Fruit fly (Drosophila melanogaster) whole organism, prepupa: ENCODE measurements around the gene CG43391.
"Not testable (repeated sequence)": the region's sequence is repeated elsewhere in the genome, so short reads cannot be mapped to it uniquely, and the experiment has no call there.

Experiments used
- Blimp-1 ChIP-seq: fragments of 200-800 bp; sonication (Bioruptor generic); optimal IDR thresholded peaks from 3 replicates; lab custom pipeline; 2017; ENCODE audit warnings: missing biosample characterization, missing genetic modification characterization, mild to moderate bottlenecking, moderate library complexity, missing genetic modification reagents
- CG10631 ChIP-seq: fragments of 200-800 bp; sonication (Bioruptor generic); optimal IDR thresholded peaks from 2 replicates; lab custom pipeline; 2016; ENCODE audit warnings: missing biosample characterization, missing genetic modification characterization
- CG10669 ChIP-seq: fragments of 200-800 bp; sonication (Bioruptor generic); optimal IDR thresholded peaks from 3 replicates; lab custom pipeline; 2018; ENCODE audit warnings: missing biosample characterization, mild to moderate bottlenecking, missing genetic modification characterization, moderate library complexity
- CG11294 ChIP-seq: fragments of 200-800 bp; sonication (Bioruptor generic); IDR thresholded peaks from 2 replicates; pipeline ENCODE4 v1.3.6; 2022; ENCODE audit warnings: missing biosample characterization, missing genetic modification characterization
- CG11762 ChIP-seq: fragments of 200-800 bp; sonication (Bioruptor generic); optimal IDR thresholded peaks from 3 replicates; lab custom pipeline; 2016; ENCODE audit warnings: missing biosample characterization, missing genetic modification characterization; ENCODE audit not compliant: insufficient read depth
- CG11902 ChIP-seq: fragments of 200-800 bp; sonication (Bioruptor generic); optimal IDR thresholded peaks from 3 replicates; lab custom pipeline; 2016; ENCODE audit warnings: missing biosample characterization, missing genetic modification characterization
- CG15336 ChIP-seq: fragments of 200-800 bp; sonication (Bioruptor generic); IDR thresholded peaks from 2 replicates; pipeline ENCODE4 v1.3.6; 2022; ENCODE audit warnings: missing biosample characterization, missing genetic modification characterization
- CG1621 ChIP-seq: fragments of 200-800 bp; sonication (Bioruptor generic); optimal IDR thresholded peaks from 3 replicates; lab custom pipeline; 2018; ENCODE audit warnings: missing biosample characterization, mild to moderate bottlenecking, missing genetic modification characterization
- CG3032 ChIP-seq: fragments of 200-800 bp; optimal IDR thresholded peaks from 2 replicates; lab custom pipeline; 2019; ENCODE audit warnings: missing biosample characterization, mild to moderate bottlenecking, missing genetic modification characterization, moderate library complexity
- CG31627 ChIP-seq: fragments of 200-800 bp; sonication (Bioruptor generic); optimal IDR thresholded peaks from 3 replicates; lab custom pipeline; 2016; ENCODE audit warnings: missing biosample characterization, missing genetic modification characterization
- CG32006 ChIP-seq: fragments of 200-800 bp; sonication (Bioruptor generic); optimal IDR thresholded peaks from 3 replicates; lab custom pipeline; 2017; ENCODE audit warnings: missing biosample characterization, mild to moderate bottlenecking, missing genetic modification characterization
- CG34406 ChIP-seq: fragments of 200-800 bp; sonication (Bioruptor generic); optimal IDR thresholded peaks from 3 replicates; lab custom pipeline; 2016; ENCODE audit warnings: missing biosample characterization, missing genetic modification characterization
- CG4318 ChIP-seq: fragments of 200-800 bp; sonication (Bioruptor generic); optimal IDR thresholded peaks from 3 replicates; lab custom pipeline; 2017; ENCODE audit warnings: missing biosample characterization, mild to moderate bottlenecking, missing genetic modification characterization
- CG6163 ChIP-seq: fragments of 200-800 bp; sonication (Bioruptor generic); IDR thresholded peaks from 3 replicates; pipeline ENCODE4 v1.3.6; 2022; ENCODE audit warnings: missing biosample characterization, missing genetic modification characterization
- CG6792 ChIP-seq: fragments of 200-800 bp; sonication (Bioruptor generic); optimal IDR thresholded peaks from 3 replicates; lab custom pipeline; 2016; ENCODE audit warnings: missing biosample characterization, missing genetic modification characterization
- CG6854 ChIP-seq: fragments of 200-800 bp; sonication (Bioruptor generic); optimal IDR thresholded peaks from 2 replicates; lab custom pipeline; 2017; ENCODE audit warnings: missing biosample characterization, mild to moderate bottlenecking, missing genetic modification characterization
- CG7368 ChIP-seq: fragments of 200-800 bp; sonication (Bioruptor generic); optimal IDR thresholded peaks from 3 replicates; lab custom pipeline; 2016; ENCODE audit warnings: missing biosample characterization, missing genetic modification characterization
- CG8319 ChIP-seq: fragments of 200-800 bp; sonication (Bioruptor generic); optimal IDR thresholded peaks from 3 replicates; lab custom pipeline; 2016; ENCODE audit warnings: missing biosample characterization, missing genetic modification characterization
- CG8632 ChIP-seq: fragments of 200-800 bp; sonication (Bioruptor generic); optimal IDR thresholded peaks from 3 replicates; lab custom pipeline; 2016; ENCODE audit warnings: missing biosample characterization, missing genetic modification characterization
- Eip75B ChIP-seq: fragments of 200-800 bp; sonication (Bioruptor generic); optimal IDR thresholded peaks from 3 replicates; lab custom pipeline; 2016; ENCODE audit warnings: missing biosample characterization, missing genetic modification characterization
- Eip78C ChIP-seq: fragments of 200-800 bp; sonication (Bioruptor generic); peaks from one replicate; lab custom pipeline; 2016; ENCODE audit warnings: missing biosample characterization, missing genetic modification characterization
- Eip93F ChIP-seq: fragments of 200-800 bp; sonication (Bioruptor generic); optimal IDR thresholded peaks from 2 replicates; lab custom pipeline; 2016; ENCODE audit warnings: missing biosample characterization, mild to moderate bottlenecking, missing genetic modification characterization
- Ets96B ChIP-seq: fragments of 200-800 bp; optimal IDR thresholded peaks from 2 replicates; lab custom pipeline; 2019; ENCODE audit warnings: missing biosample characterization, mild to moderate bottlenecking, missing genetic modification characterization, moderate library complexity
- Gug ChIP-seq: fragments of 200-800 bp; sonication (Bioruptor generic); IDR thresholded peaks from 2 replicates; pipeline ENCODE4 v1.3.6; 2022; ENCODE audit warnings: missing biosample characterization, missing genetic modification characterization
- Hr39 ChIP-seq: fragments of 200-800 bp; sonication (Bioruptor generic); optimal IDR thresholded peaks from 2 replicates; lab custom pipeline; 2016; ENCODE audit warnings: missing biosample characterization, missing genetic modification characterization
- Lpt ChIP-seq: fragments of 200-800 bp; sonication (Bioruptor generic); optimal IDR thresholded peaks from 3 replicates; lab custom pipeline; 2016; ENCODE audit warnings: missing biosample characterization, missing genetic modification characterization
- Met ChIP-seq: fragments of 200-800 bp; sonication (Bioruptor generic); optimal IDR thresholded peaks from 3 replicates; lab custom pipeline; 2016; ENCODE audit warnings: missing biosample characterization, missing genetic modification characterization
- Smox ChIP-seq: fragments of 200-800 bp; sonication (Bioruptor generic); optimal IDR thresholded peaks from 3 replicates; lab custom pipeline; 2016; ENCODE audit warnings: missing biosample characterization, missing genetic modification characterization
- Sox102F ChIP-seq: fragments of 200-800 bp; sonication (Bioruptor generic); optimal IDR thresholded peaks from 2 replicates; lab custom pipeline; 2016; ENCODE audit warnings: missing biosample characterization, mild to moderate bottlenecking, missing genetic modification characterization
- Sox14 ChIP-seq: fragments of 200-800 bp; sonication (Bioruptor generic); optimal IDR thresholded peaks from 3 replicates; lab custom pipeline; 2016; ENCODE audit warnings: missing biosample characterization, missing genetic modification characterization
- Sox15 ChIP-seq: fragments of 200-800 bp; sonication (Bioruptor generic); optimal IDR thresholded peaks from 3 replicates; lab custom pipeline; 2016; ENCODE audit warnings: missing biosample characterization, missing genetic modification characterization
- achi ChIP-seq: fragments of 200-800 bp; sonication (Bioruptor generic); optimal IDR thresholded peaks from 3 replicates; lab custom pipeline; 2016; ENCODE audit warnings: missing biosample characterization, missing genetic modification characterization
- dac ChIP-seq: fragments of 200-800 bp; sonication (Bioruptor generic); optimal IDR thresholded peaks from 2 replicates; lab custom pipeline; 2017; ENCODE audit warnings: missing biosample characterization, mild to moderate bottlenecking, missing genetic modification characterization
- eg ChIP-seq: fragments of 200-800 bp; sonication (Bioruptor generic); IDR thresholded peaks from 3 replicates; pipeline ENCODE4 v1.3.6; 2022; ENCODE audit warnings: missing biosample characterization, missing genetic modification characterization
- fkh ChIP-seq: fragments of 200-800 bp; sonication (Bioruptor generic); optimal IDR thresholded peaks from 3 replicates; lab custom pipeline; 2017; ENCODE audit warnings: missing biosample characterization, mild to moderate bottlenecking, missing genetic modification characterization, moderate library complexity
- lz ChIP-seq: fragments of 200-800 bp; sonication (Bioruptor generic); optimal IDR thresholded peaks from 3 replicates; lab custom pipeline; 2016; ENCODE audit warnings: missing biosample characterization, missing genetic modification characterization
- pdm3 ChIP-seq: fragments of 200-800 bp; sonication (Bioruptor generic); optimal IDR thresholded peaks from 3 replicates; lab custom pipeline; 2016; ENCODE audit warnings: missing biosample characterization, missing genetic modification characterization
- salr ChIP-seq, 2 experiments: fragments of 200-800 bp; sonication (Bioruptor generic); optimal IDR thresholded peaks; 3 replicates each; lab custom pipeline; 2016 to 2018; ENCODE audit warnings: missing biosample characterization in 2 of 2, missing genetic modification characterization in 2 of 2, mild to moderate bottlenecking in 1 of 2
- spab ChIP-seq: fragments of 200-800 bp; sonication (Bioruptor generic); optimal IDR thresholded peaks from 2 replicates; lab custom pipeline; 2017; ENCODE audit warnings: missing biosample characterization, mild to moderate bottlenecking, missing genetic modification characterization, missing genetic modification reagents
- ss ChIP-seq, 2 experiments: fragments of 200-800 bp; sonication (Bioruptor generic); optimal IDR thresholded peaks; 2 replicates in 1 of 2; 3 replicates in 1 of 2; lab custom pipeline; 2017 to 2018; ENCODE audit warnings: mild to moderate bottlenecking in 2 of 2, missing biosample characterization in 2 of 2, missing genetic modification characterization in 2 of 2, moderate library complexity in 1 of 2
- svp ChIP-seq: fragments of 200-800 bp; sonication (Bioruptor generic); peaks from one replicate; lab custom pipeline; 2016; ENCODE audit warnings: missing biosample characterization, missing genetic modification characterization
- vri ChIP-seq: fragments of 200-800 bp; sonication (Bioruptor generic); optimal IDR thresholded peaks from 3 replicates; lab custom pipeline; 2016; ENCODE audit warnings: missing biosample characterization, mild to moderate bottlenecking, missing genetic modification characterization

The CG43391 gene

dm6 chr3L:11591131-11591530, 10.3 kb upstream of the CG43391 start, which contains the start of gene CG33268:
Gene CG33268, minus strand, starts transcription at chr3L:11591231.
- TF ChIP-seq achi (GFP tag; lab: Kevin White, UChicago) (no peak), ss (GFP tag; optimal IDR thresholded peaks at IDR 0.05; lab: Kevin White, UChicago) (no peak), Eip75B (GFP tag; lab: Kevin White, UChicago) (no peak), Met (GFP tag; lab: Kevin White, UChicago) (no peak), CG32006 (no peak), CG10669 (GFP tag; lab: Kevin White, UChicago) (no peak), vri (no peak), CG11762 (GFP tag; lab: Kevin White, UChicago) (no peak), lz (GFP tag; lab: Kevin White, UChicago) (no peak), Blimp-1 (no peak), CG6854 (GFP tag; lab: Kevin White, UChicago) (no peak), Gug (GFP tag; lab: Robert Waterston, UW) (no peak), CG3032 (tag; lab: Kevin White, UChicago) (no peak), Sox15 (GFP tag; lab: Kevin White, UChicago) (no peak), Lpt (no peak), CG10631 (GFP tag; lab: Kevin White, UChicago) (no peak), CG31627 (GFP tag; lab: Kevin White, UChicago) (no peak), CG6163 (GFP tag; lab: Robert Waterston, UW) (no peak), salr (GFP tag; optimal IDR thresholded peaks at IDR 0.05; lab: Kevin White, UChicago) (no peak)

dm6 chr3L:11589395-11589794, 8.6 kb upstream of the CG43391 start, which contains the start of gene CG7377:
Gene CG7377, plus strand, starts transcription at chr3L:11589695.
- not testable (repeated sequence) for TF ChIP-seq salr (GFP tag; optimal IDR thresholded peaks at IDR 0.05; lab: Kevin White, UChicago); CG31627 (GFP tag; lab: Kevin White, UChicago); Eip75B (GFP tag; lab: Kevin White, UChicago)

dm6 chr3L:11588594-11588993, 7.8 kb upstream of the CG43391 start:
- TF ChIP-seq fkh (peak; percentile 47), CG6163 (GFP tag; lab: Robert Waterston, UW) (0 out of 3 replicates have a peak, but pooled peaks have one; percentile 42), CG8632 (GFP tag; lab: Kevin White, UChicago) (no peak), lz (GFP tag; lab: Kevin White, UChicago) (no peak), spab (no peak), Sox14 (no peak)

- TF ChIP-seq Smox (GFP tag; lab: Kevin White, UChicago) (peak; percentile 78), Gug (GFP tag; lab: Robert Waterston, UW) (peak; percentile 63), Eip93F (peak; percentile 51), CG3032 (tag; lab: Kevin White, UChicago) (peak; percentile 94), CG7368 (peak; percentile 84), eg (peak; percentile 74; the same call in 2 of the 3 replicates), Hr39 (GFP tag; lab: Kevin White, UChicago) (peak; percentile 62), CG11902 (peak; percentile 63), CG8632 (GFP tag; lab: Kevin White, UChicago) (peak; percentile 70), Ets96B (tag; lab: Kevin White, UChicago) (peak; percentile 88), svp (GFP tag; lab: Kevin White, UChicago) (peak; percentile 92), CG11762 (GFP tag; lab: Kevin White, UChicago) (peak; percentile 70), Sox102F (peak; percentile 78), CG11294 (GFP tag; lab: Robert Waterston, UW) (peak; percentile 56; the same call in 1 of the 2 replicates), CG10669 (GFP tag; lab: Kevin White, UChicago) (peak; percentile 92), achi (GFP tag; lab: Kevin White, UChicago) (peak; percentile 76), CG4318 (peak; percentile 61), CG8319 (GFP tag; lab: Kevin White, UChicago) (peak; percentile 69), ss (GFP tag; optimal IDR thresholded peaks at IDR 0.05; lab: Kevin White, UChicago) (peak; percentile 81 to 89), pdm3 (peak; percentile 82), dac (peak; percentile 72), Sox14 (peak; percentile 88), CG34406 (GFP tag; lab: Kevin White, UChicago) (peak; percentile 78), CG1621 (tag; lab: Kevin White, UChicago) (peak; percentile 88), Eip78C (GFP tag; lab: Kevin White, UChicago) (peak; percentile 95), CG15336 (GFP tag; lab: Robert Waterston, UW) (peak; percentile 84), spab (peak; percentile 86), CG6792 (GFP tag; lab: Kevin White, UChicago) (peak; percentile 80)
Observed at dm6 chr3L:11587720-11588580, 7.1 kb upstream of the CG43391 start, which contains the start of gene rt. Gene rt, minus strand, starts transcription at chr3L:11587770.
